Worm (Caenorhabditis elegans) whole organism, L4 larva: ENCODE data around the gene F53G2.2.

Experiments used
- Y105C5A.15 ChIP-seq: fragments of 200-800 bp; sonication (Bioruptor generic); IDR thresholded peaks from 2 replicates; pipeline ENCODE4 v1.3.6; 2022; ENCODE audit warnings: missing genetic modification characterization, missing compliant biosample characterization
- Y48G9A.11 ChIP-seq: fragments of 200-800 bp; sonication (Bioruptor generic); IDR thresholded peaks from 2 replicates; pipeline ENCODE4 v1.3.6; 2022; ENCODE audit warnings: missing genetic modification reagents, missing genetic modification characterization, missing compliant biosample characterization
- Y5F2A.4 ChIP-seq: fragments of 200-800 bp; sonication (Bioruptor generic); optimal IDR thresholded peaks from 2 replicates; lab custom pipeline; 2018; ENCODE audit warnings: mild to moderate bottlenecking, missing genetic modification characterization, missing compliant biosample characterization
- aha-1 ChIP-seq: fragments of 150-350 bp; peaks from one replicate; lab custom pipeline; 2014; ENCODE audit warnings: missing biosample characterization, missing genetic modification characterization
- ama-1 ChIP-seq: fragments of 150-350 bp; optimal IDR thresholded peaks from 2 replicates; lab custom pipeline; 2014; ENCODE audit warnings: inconsistent platforms, mixed read lengths
- ceh-44 ChIP-seq: fragments of 200-800 bp; sonication (Bioruptor generic); IDR thresholded peaks from 2 replicates; pipeline ENCODE4 v1.3.6; 2022; ENCODE audit warnings: missing genetic modification reagents, missing genetic modification characterization, missing compliant biosample characterization
- ceh-82 ChIP-seq: sonication (generic microtip); optimal IDR thresholded peaks from 2 replicates; lab custom pipeline; 2017; ENCODE audit warnings: missing biosample characterization, missing genetic modification characterization
- daf-12 ChIP-seq: fragments of 150-350 bp; optimal IDR thresholded peaks from 2 replicates; lab custom pipeline; 2014; ENCODE audit warnings: missing biosample characterization, missing genetic modification reagents, missing genetic modification characterization
- daf-16 ChIP-seq, 3 experiments: sonication (generic microtip); optimal IDR thresholded peaks; 2 replicates each; lab custom pipeline; 2016 to 2017; ENCODE audit warnings: missing genetic modification characterization in 3 of 3, missing genetic modification reagents in 3 of 3, mild to moderate bottlenecking in 2 of 3, missing compliant biosample characterization in 2 of 3, missing biosample characterization in 1 of 3, moderate library complexity in 1 of 3
- daf-19 ChIP-seq: fragments of 200-800 bp; sonication (Bioruptor generic); conservative IDR thresholded peaks from 2 replicates; pipeline ENCODE4 v1.3.6; 2022; ENCODE audit warnings: missing genetic modification characterization, missing compliant biosample characterization
- dmd-9 ChIP-seq: fragments of 200-800 bp; sonication (Bioruptor generic); IDR thresholded peaks from 2 replicates; pipeline ENCODE4 v1.3.6; 2022; ENCODE audit warnings: missing genetic modification reagents, missing genetic modification characterization, missing compliant biosample characterization
- dpl-1 ChIP-seq: fragments of 150-350 bp; optimal IDR thresholded peaks from 2 replicates; lab custom pipeline; 2014; ENCODE audit warnings: missing biosample characterization, missing genetic modification reagents, missing genetic modification characterization
- duxl-1 ChIP-seq: sonication (generic microtip); optimal IDR thresholded peaks from 2 replicates; lab custom pipeline; 2016; ENCODE audit warnings: mild to moderate bottlenecking, missing genetic modification characterization, moderate library complexity, missing compliant biosample characterization; ENCODE audit not compliant: poor library complexity
- dve-1 ChIP-seq: sonication (generic microtip); optimal IDR thresholded peaks from 2 replicates; lab custom pipeline; 2017; ENCODE audit warnings: antibody characterized with exemption, mild to moderate bottlenecking, missing genetic modification characterization, missing compliant biosample characterization; ENCODE audit not compliant: insufficient read depth
- hlh-11 ChIP-seq: fragments of 200-800 bp; sonication (Bioruptor generic); optimal IDR thresholded peaks from 2 replicates; lab custom pipeline; 2018; ENCODE audit warnings: mild to moderate bottlenecking, missing genetic modification characterization, missing compliant biosample characterization
- lin-13 ChIP-seq: fragments of 150-350 bp; optimal IDR thresholded peaks from 2 replicates; lab custom pipeline; 2014; ENCODE audit warnings: missing biosample characterization, missing genetic modification reagents, missing genetic modification characterization
- lin-15B ChIP-seq: fragments of 150-350 bp; sonication (generic microtip); optimal IDR thresholded peaks from 3 replicates; lab custom pipeline; 2014; ENCODE audit warnings: missing biosample characterization, missing genetic modification characterization
- lin-38 ChIP-seq: fragments of 200-800 bp; sonication (Bioruptor generic); IDR thresholded peaks from 2 replicates; pipeline ENCODE4 v1.3.6; 2022; ENCODE audit warnings: missing genetic modification reagents, missing genetic modification characterization, missing compliant biosample characterization
- lin-39 ChIP-seq: fragments of 150-350 bp; optimal IDR thresholded peaks from 2 replicates; lab custom pipeline; 2014; ENCODE audit warnings: missing biosample characterization, missing genetic modification reagents, missing genetic modification characterization
- lsy-2 ChIP-seq, 2 experiments: fragments of 150-350 bp in 1 of 2; sonication (generic microtip) in 1 of 2; optimal IDR thresholded peaks; 2 replicates each; lab custom pipeline; 2014 to 2017; ENCODE audit warnings: missing biosample characterization in 2 of 2, missing genetic modification characterization in 2 of 2
- mes-2 ChIP-seq: sonication (generic microtip); optimal IDR thresholded peaks from 2 replicates; lab custom pipeline; 2016; ENCODE audit warnings: missing genotype, mild to moderate bottlenecking, missing genetic modification characterization, missing compliant biosample characterization; ENCODE audit not compliant: poor library complexity, severe bottlenecking
- mxl-2 ChIP-seq: fragments of 200-800 bp; sonication (Bioruptor generic); conservative IDR thresholded peaks from 2 replicates; pipeline ENCODE4 v1.3.6; 2022; ENCODE audit warnings: missing genetic modification reagents, missing genetic modification characterization, missing compliant biosample characterization
- mxl-3 ChIP-seq: fragments of 200-800 bp; sonication (Bioruptor generic); optimal IDR thresholded peaks from 2 replicates; lab custom pipeline; 2018; ENCODE audit warnings: mild to moderate bottlenecking, missing genetic modification characterization, missing compliant biosample characterization
- nhr-28 ChIP-seq: fragments of 150-350 bp; optimal IDR thresholded peaks from 2 replicates; lab custom pipeline; 2014; ENCODE audit warnings: missing biosample characterization, missing genetic modification characterization
- nhr-42 ChIP-seq: fragments of 200-800 bp; sonication (Bioruptor generic); IDR thresholded peaks from 2 replicates; pipeline ENCODE4 v1.3.6; 2022; ENCODE audit warnings: missing genetic modification characterization, missing compliant biosample characterization
- nhr-6 ChIP-seq: fragments of 150-350 bp; optimal IDR thresholded peaks from 2 replicates; lab custom pipeline; 2014; ENCODE audit warnings: missing biosample characterization, missing genetic modification characterization
- nhr-77 ChIP-seq: fragments of 150-350 bp; optimal IDR thresholded peaks from 2 replicates; lab custom pipeline; 2014; ENCODE audit warnings: missing biosample characterization, missing genetic modification characterization
- pqm-1 ChIP-seq: sonication (generic microtip); optimal IDR thresholded peaks from 2 replicates; lab custom pipeline; 2017; ENCODE audit warnings: missing biosample characterization, missing genetic modification characterization
- saeg-2 ChIP-seq: fragments of 200-800 bp; sonication (Bioruptor generic); IDR thresholded peaks from 2 replicates; pipeline ENCODE4 v1.3.6; 2022; ENCODE audit warnings: missing genetic modification reagents, missing genetic modification characterization, missing compliant biosample characterization
- set-16 ChIP-seq: fragments of 200-800 bp; sonication (Bioruptor generic); IDR thresholded peaks from 2 replicates; pipeline ENCODE4 v1.3.6; 2022; ENCODE audit warnings: missing genetic modification reagents, missing genetic modification characterization, missing compliant biosample characterization
- tag-97 ChIP-seq: fragments of 200-800 bp; sonication (Bioruptor generic); IDR thresholded peaks from 2 replicates; pipeline ENCODE4 v1.3.6; 2022; ENCODE audit warnings: missing genetic modification characterization, missing compliant biosample characterization
- unc-130 ChIP-seq: sonication (generic microtip); optimal IDR thresholded peaks from 2 replicates; lab custom pipeline; 2016; ENCODE audit warnings: missing genetic modification reagents, missing genetic modification characterization, missing compliant biosample characterization
- unc-62 ChIP-seq, 3 experiments: fragments of 150-350 bp in 1 of 3; sonication (generic microtip); optimal IDR thresholded peaks in 2 of 3; peaks in 1 of 3; 1 replicate in 1 of 3; 2 replicates in 2 of 3; lab custom pipeline; 2014 to 2017; ENCODE audit warnings: missing biosample characterization in 3 of 3, missing genetic modification characterization in 3 of 3, missing genetic modification reagents in 3 of 3, missing genotype in 1 of 3
- vab-7 ChIP-seq: fragments of 200-800 bp; sonication (Bioruptor generic); IDR thresholded peaks from 2 replicates; pipeline ENCODE4 v1.3.6; 2022; ENCODE audit warnings: missing genetic modification reagents, missing genetic modification characterization, missing compliant biosample characterization

Gene F53G2.2

ce11 chrII:2503703-2504430 is 22.1 kb downstream of the F53G2.2 start:
- no peak for TF ChIP-seq tag-97 (GFP tag; lab: Robert Waterston, UW)
- TF ChIP-seq lin-15B (tag; lab: Kevin White, UChicago): no peak
- no peak for TF ChIP-seq mes-2
- TF ChIP-seq daf-19: no peak
- TF ChIP-seq Y105C5A.15 (GFP tag; lab: Robert Waterston, UW): no peak
- TF ChIP-seq saeg-2 (GFP tag; lab: Robert Waterston, UW): no peak
- TF ChIP-seq lin-39 (tag; lab: Kevin White, UChicago): no peak
- TF ChIP-seq dmd-9 (GFP tag; lab: Robert Waterston, UW): no peak
- peak; percentile 12 for TF ChIP-seq dpl-1 (GFP tag; lab: Kevin White, UChicago)
- TF ChIP-seq hlh-11 (tag; lab: Kevin White, UChicago): peak; percentile 41
- no peak for TF ChIP-seq daf-16 (GFP tag; optimal IDR thresholded peaks at IDR 0.05; lab: Kevin White, UChicago)
- TF ChIP-seq daf-16 (tag; optimal IDR thresholded peaks at IDR 0.05; lab: Kevin White, UChicago): peak; percentile 25
- no peak for TF ChIP-seq nhr-77 (tag; lab: Kevin White, UChicago)
- no peak for TF ChIP-seq aha-1
- TF ChIP-seq duxl-1 (tag; lab: Kevin White, UChicago): peak; percentile 96
- TF ChIP-seq lin-13 (GFP tag; lab: Kevin White, UChicago): no peak
- no peak for TF ChIP-seq mxl-3 (GFP tag; lab: Kevin White, UChicago)
- no peak for TF ChIP-seq nhr-42 (GFP tag; lab: Robert Waterston, UW)
- no peak for TF ChIP-seq lin-38
- peak; percentile 54 for TF ChIP-seq nhr-28 (tag; lab: Kevin White, UChicago)
- TF ChIP-seq ceh-82: no peak
- no peak for TF ChIP-seq daf-12 (tag; lab: Kevin White, UChicago)
- peak; percentile 47 for TF ChIP-seq pqm-1 (tag; lab: Kevin White, UChicago)
- peak; percentile 17 for TF ChIP-seq dve-1
- TF ChIP-seq Y48G9A.11 (GFP tag; lab: Robert Waterston, UW): peak; percentile 36; the same call in 1 of the 2 replicates
- TF ChIP-seq mxl-2 (GFP tag; lab: Robert Waterston, UW): no peak
- TF ChIP-seq ceh-44 (GFP tag; lab: Robert Waterston, UW): no peak
- TF ChIP-seq ama-1 (lab: Kevin White, UChicago): no peak

ce11 chrII:2504431-2504928 is 22.8 kb downstream of the F53G2.2 start, which contains the start of gene gbas-1:
TSS of gene gbas-1 (plus strand) at chrII:2504878.
- TF ChIP-seq mes-2 (peak; percentile 56), Y5F2A.4 (no peak), lsy-2 (tag; optimal IDR thresholded peaks at IDR 0.05; lab: Kevin White, UChicago) (peak in 1 of 2 experiments; percentile 70), unc-62 (GFP tag; optimal IDR thresholded peaks at IDR 0.05 in 1 of 2; lab: Kevin White, UChicago) (no peak), unc-62 (tag; optimal IDR thresholded peaks at IDR 0.05; lab: Kevin White, UChicago) (no peak), set-16 (GFP tag; lab: Robert Waterston, UW) (no peak), dpl-1 (GFP tag; lab: Kevin White, UChicago) (peak; percentile 72), aha-1 (no peak), lin-38 (peak; percentile 89), duxl-1 (tag; lab: Kevin White, UChicago) (peak; percentile 87), nhr-6 (tag; lab: Kevin White, UChicago) (peak; percentile 6), vab-7 (GFP tag; lab: Robert Waterston, UW) (no peak)

ce11 chrII:2518487-2518886 is 36.8 kb downstream of the F53G2.2 start:
- TF ChIP-seq ama-1 (lab: Kevin White, UChicago) (no peak), daf-19 (no peak), unc-130 (GFP tag; lab: Kevin White, UChicago) (no peak), daf-16 (GFP tag; optimal IDR thresholded peaks at IDR 0.05; lab: Kevin White, UChicago) (no peak), daf-16 (tag; optimal IDR thresholded peaks at IDR 0.05; lab: Kevin White, UChicago) (no peak), set-16 (GFP tag; lab: Robert Waterston, UW) (peak; percentile 75)
